Fruit fly (Drosophila melanogaster): ENCODE measurements around the gene SmE.

Gene SmE

dm6 chr2L:7918770-7919169 is 33.5 kb upstream of the SmE start:
- TF ChIP-seq topi (GFP tag; optimal IDR thresholded peaks at IDR 0.05) (no peak), dac (GFP tag; optimal IDR thresholded peaks at IDR 0.05) (peak; percentile 32), spab (GFP tag; optimal IDR thresholded peaks at IDR 0.05) (no peak), cyc (GFP tag; optimal IDR thresholded peaks at IDR 0.05) (no peak), Blimp-1 (GFP tag; optimal IDR thresholded peaks at IDR 0.05) (no peak), CG3919 (GFP tag; optimal IDR thresholded peaks at IDR 0.05) (no peak), Ets96B (tag; optimal IDR thresholded peaks at IDR 0.05) (no peak), salr (GFP tag; optimal IDR thresholded peaks at IDR 0.05) (peak in 1 of 2 experiments; percentile 11), Lpt (GFP tag; optimal IDR thresholded peaks at IDR 0.05) (peak; percentile 21), CG6808 (GFP tag; optimal IDR thresholded peaks at IDR 0.05) (no peak), CG6792 (GFP tag; optimal IDR thresholded peaks at IDR 0.05) (peak; percentile 3), CG11902 (GFP tag; optimal IDR thresholded peaks at IDR 0.05) (no peak), Eip78C (GFP tag) (peak; percentile 54), Hr38 (GFP tag; optimal IDR thresholded peaks at IDR 0.05) (no peak), Hr4 (GFP tag; optimal IDR thresholded peaks at IDR 0.05) (peak; percentile 70), CG31627 (GFP tag; optimal IDR thresholded peaks at IDR 0.05) (peak; percentile 2), CG34406 (GFP tag; optimal IDR thresholded peaks at IDR 0.05) (no peak), CG7368 (GFP tag; optimal IDR thresholded peaks at IDR 0.05) (no peak), vri (GFP tag; optimal IDR thresholded peaks at IDR 0.05) (no peak), CG8119 (GFP tag; IDR thresholded peaks at IDR 0.05) (peak; percentile 72), CG11294 (GFP tag; IDR thresholded peaks at IDR 0.05) (0 out of 2 replicates have a peak, but pooled peaks have one; percentile 33), CG32006 (GFP tag; optimal IDR thresholded peaks at IDR 0.05) (peak; percentile 68), CG16779 (tag; optimal IDR thresholded peaks at IDR 0.05) (no peak), CG15336 (GFP tag; IDR thresholded peaks at IDR 0.05) (peak; percentile 82), acj6 (GFP tag; optimal IDR thresholded peaks at IDR 0.05) (peak; percentile 31), CG10669 (GFP tag; optimal IDR thresholded peaks at IDR 0.05) (no peak), Eip75B (GFP tag; optimal IDR thresholded peaks at IDR 0.05) (no peak), CG6276 (GFP tag; optimal IDR thresholded peaks at IDR 0.05) (no peak), CG8632 (GFP tag; optimal IDR thresholded peaks at IDR 0.05) (no peak), CG6163 (GFP tag; IDR thresholded peaks at IDR 0.05) (0 out of 3 replicates have a peak, but pooled peaks have one; percentile 28), CG3032 (tag; optimal IDR thresholded peaks at IDR 0.05) (no peak), fkh (GFP tag; optimal IDR thresholded peaks at IDR 0.05) (no peak), Sox14 (GFP tag; optimal IDR thresholded peaks at IDR 0.05) (peak; percentile 25), Sox15 (GFP tag; optimal IDR thresholded peaks at IDR 0.05) (no peak), fd59A (GFP tag; optimal IDR thresholded peaks at IDR 0.05) (no peak), CG6854 (GFP tag; optimal IDR thresholded peaks at IDR 0.05) (no peak), eg (GFP tag; IDR thresholded peaks at IDR 0.05) (peak; percentile 65; the same call in 2 of the 3 replicates), CG8319 (GFP tag; optimal IDR thresholded peaks at IDR 0.05) (no peak), Eip93F (GFP tag; optimal IDR thresholded peaks at IDR 0.05) (no peak), Smox (GFP tag; optimal IDR thresholded peaks at IDR 0.05) (no peak), Ets21C (GFP tag; optimal IDR thresholded peaks at IDR 0.05) (no peak), pdm3 (GFP tag; optimal IDR thresholded peaks at IDR 0.05) (peak; percentile 38), ss (GFP tag; optimal IDR thresholded peaks at IDR 0.05) (no peak), Sox102F (GFP tag; optimal IDR thresholded peaks at IDR 0.05) (no peak), achi (GFP tag; optimal IDR thresholded peaks at IDR 0.05) (peak; percentile 49), Gug (GFP tag; IDR thresholded peaks at IDR 0.05) (peak; percentile 25; the same call in 1 of the 2 replicates), CG1621 (tag; optimal IDR thresholded peaks at IDR 0.05) (no peak), OdsH (GFP tag; optimal IDR thresholded peaks at IDR 0.05) (peak; percentile 39), CG10631 (GFP tag; optimal IDR thresholded peaks at IDR 0.05) (no peak), net (GFP tag; optimal IDR thresholded peaks at IDR 0.05) (peak; percentile 45), Hr39 (GFP tag; optimal IDR thresholded peaks at IDR 0.05) (no peak), Met (GFP tag; optimal IDR thresholded peaks at IDR 0.05) (no peak), fd85E (GFP tag; optimal IDR thresholded peaks at IDR 0.05) (no peak)
